Fruit fly (Drosophila melanogaster): ENCODE data around the gene Lip1.

The Lip1 gene

dm6 chr2L:10665603-10666002 is 35.7 kb downstream of the Lip1 start (continued):
- TF ChIP-seq Bgb (GFP tag; IDR thresholded peaks at IDR 0.05; ENCODE audit: partially characterized antibody) (no peak), fd64A (GFP tag; optimal IDR thresholded peaks at IDR 0.05) (no peak), CG7786 (GFP tag; optimal IDR thresholded peaks at IDR 0.05) (peak; percentile 62), CG5953 (GFP tag; IDR thresholded peaks at IDR 0.05) (peak; percentile 75), CG7556 (GFP tag; optimal IDR thresholded peaks at IDR 0.05) (peak; percentile 55), CG15696 (tag; optimal IDR thresholded peaks at IDR 0.05) (no peak), disco-r (GFP tag; optimal IDR thresholded peaks at IDR 0.05) (peak; percentile 77), CG10431 (GFP tag; optimal IDR thresholded peaks at IDR 0.05) (no peak), CG32767 (GFP tag; IDR thresholded peaks at IDR 0.05) (peak; percentile 83), ttk (GFP tag; IDR thresholded peaks at IDR 0.05) (peak; percentile 89), caup (GFP tag; optimal IDR thresholded peaks at IDR 0.05; ENCODE audit: severe bottlenecking) (peak; percentile 68), ATbp (GFP tag; optimal IDR thresholded peaks at IDR 0.05) (peak; percentile 71), MBD-R2 (GFP tag; IDR thresholded peaks at IDR 0.05) (peak; percentile 55), klu (GFP tag; IDR thresholded peaks at IDR 0.05) (no peak), CG10462 (GFP tag; optimal IDR thresholded peaks at IDR 0.05) (peak; percentile 56), CG11504 (tag; optimal IDR thresholded peaks at IDR 0.05) (peak; percentile 87), CG30431 (GFP tag; optimal IDR thresholded peaks at IDR 0.05) (peak; percentile 21), kah (GFP tag; optimal IDR thresholded peaks at IDR 0.05) (peak; percentile 33), CG3407 (GFP tag; optimal IDR thresholded peaks at IDR 0.05) (peak; percentile 43), ap (GFP tag; IDR thresholded peaks at IDR 0.05) (peak; percentile 76), CG11093 (GFP tag; IDR thresholded peaks at IDR 0.05) (peak; percentile 73), sens (GFP tag) (peak; percentile 94), CG16863 (GFP tag; optimal IDR thresholded peaks at IDR 0.05) (peak; percentile 79), tin (GFP tag; optimal IDR thresholded peaks at IDR 0.05) (peak; percentile 74), repo (GFP tag; optimal IDR thresholded peaks at IDR 0.05) (peak; percentile 77), CG17568 (GFP tag; optimal IDR thresholded peaks at IDR 0.05) (peak; percentile 48), CG10274 (GFP tag; optimal IDR thresholded peaks at IDR 0.05) (peak; percentile 17), CG16813 (GFP tag; IDR thresholded peaks at IDR 0.05; ENCODE audit: partially characterized antibody) (no peak), Elba2 (GFP tag; optimal IDR thresholded peaks at IDR 0.05) (no peak)

dm6 chr2L:10661490-10662240 is 39.7 kb downstream of the Lip1 start, which contains the start of gene CG31871:
TSS of gene CG31871 (plus strand) at chr2L:10662081.
- TF ChIP-seq HLHmδ (GFP tag; optimal IDR thresholded peaks at IDR 0.05) (peak; percentile 64), pzg (GFP tag; optimal IDR thresholded peaks at IDR 0.05) (no peak), CG30403 (GFP tag; optimal IDR thresholded peaks at IDR 0.05) (peak; percentile 79), dysf (GFP tag; IDR thresholded peaks at IDR 0.05) (peak; percentile 81), Ssrp (tag; optimal IDR thresholded peaks at IDR 0.05) (peak; percentile 84), CG1024 (GFP tag; IDR thresholded peaks at IDR 0.05) (0 out of 2 replicates have a peak, but pooled peaks have one; percentile 20), CG9727 (GFP tag; optimal IDR thresholded peaks at IDR 0.05) (peak; percentile 67), CG18476 (GFP tag; optimal IDR thresholded peaks at IDR 0.05) (no peak), Nf-YA (GFP tag; IDR thresholded peaks at IDR 0.05) (peak; percentile 23; the same call in 1 of the 2 replicates), Drgx (GFP tag; IDR thresholded peaks at IDR 0.05) (peak; percentile 83), tup (GFP tag; optimal IDR thresholded peaks at IDR 0.05) (no peak), Sox102F (GFP tag; optimal IDR thresholded peaks at IDR 0.05) (peak; percentile 84), CG32772 (GFP tag; IDR thresholded peaks at IDR 0.05) (peak; percentile 76), CG6683 (GFP tag; optimal IDR thresholded peaks at IDR 0.05) (no peak), Dfd (GFP tag; optimal IDR thresholded peaks at IDR 0.05) (no peak), zfh1 (GFP tag; IDR thresholded peaks at IDR 0.05) (peak; percentile 67), CG13287 (GFP tag; IDR thresholded peaks at IDR 0.05; ENCODE audit: partially characterized antibody) (no peak), mld (GFP tag; IDR thresholded peaks at IDR 0.05; ENCODE audit: partially characterized antibody) (no peak), Usf (GFP tag; optimal IDR thresholded peaks at IDR 0.05) (peak; percentile 34), al (GFP tag; IDR thresholded peaks at IDR 0.05) (peak; percentile 66), CG43689 (GFP tag; IDR thresholded peaks at IDR 0.05) (0 out of 2 replicates have a peak, but pooled peaks have one; percentile 15), Bgb (GFP tag; IDR thresholded peaks at IDR 0.05; ENCODE audit: partially characterized antibody) (no peak)
